Worm (Caenorhabditis elegans) whole organism, young adult: ENCODE data around the gene gcy-14.

ENCODE experiments used
- dpl-1 ChIP-seq: fragments of 150-350 bp; optimal IDR thresholded peaks from 2 replicates; lab custom pipeline; 2014; ENCODE audit warnings: missing biosample characterization, missing genetic modification reagents, missing genetic modification characterization
- hlh-12 ChIP-seq: sonication (generic microtip); optimal IDR thresholded peaks from 2 replicates; lab custom pipeline; 2016; ENCODE audit warnings: missing genetic modification characterization, missing compliant biosample characterization
- hrde-1 ChIP-seq: sonication (generic microtip); optimal IDR thresholded peaks from 2 replicates; lab custom pipeline; 2016; ENCODE audit warnings: missing genetic modification characterization, mild to moderate bottlenecking, missing compliant biosample characterization, moderate library complexity, missing genotype, missing genetic modification reagents, borderline replicate concordance

DNA sequence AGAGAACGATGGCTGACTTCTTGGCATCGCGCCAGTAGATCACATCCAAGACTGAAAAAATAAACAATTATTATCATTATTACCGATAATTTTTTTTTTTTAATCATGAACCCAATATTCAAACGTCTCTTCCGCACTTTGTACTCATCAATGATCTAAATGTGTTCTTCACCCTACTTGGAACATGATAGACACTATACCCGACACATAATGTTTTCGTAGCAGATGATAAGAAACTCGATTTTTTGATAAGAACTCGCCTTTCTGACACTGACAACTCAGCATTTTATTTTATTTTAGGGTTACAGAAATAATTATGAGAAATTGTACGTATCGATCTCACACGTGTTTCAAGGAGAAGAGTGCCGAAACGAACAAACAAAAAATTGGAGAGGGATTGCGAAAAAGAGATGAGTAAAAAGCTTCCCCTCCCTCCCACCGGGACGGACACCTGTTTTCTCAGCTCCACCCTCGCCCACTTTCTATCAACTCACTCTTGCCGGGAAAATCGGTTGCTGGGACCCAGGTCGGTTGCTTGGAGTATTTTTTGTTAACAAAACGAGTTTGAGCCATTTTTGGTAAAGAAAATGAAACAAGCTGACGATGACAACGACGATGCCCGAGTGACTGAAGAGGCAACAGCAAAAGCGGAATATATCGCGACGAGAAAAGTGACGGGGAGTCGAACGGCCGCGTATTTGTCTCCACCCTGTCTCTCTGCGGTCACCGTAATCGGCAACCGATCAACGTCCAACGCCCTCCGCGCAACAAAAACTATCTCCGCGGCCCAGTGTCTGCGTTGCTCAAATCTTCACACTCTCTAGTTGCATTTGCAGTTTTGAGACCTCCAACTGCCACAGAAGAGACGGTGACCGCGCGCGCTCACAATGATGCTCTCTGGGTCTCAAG is 37.6 kb downstream of the gcy-14 start:
- TF ChIP-seq dpl-1, result no peak
- TF ChIP-seq hrde-1 (tag; lab: Kevin White, UChicago), result no peak
- no peak for TF ChIP-seq hlh-12
